Worm (Caenorhabditis elegans) whole organism, midembryonic: Measurements from ENCODE around the gene Y60A3A.25.
"Not testable (repeated sequence)": the region's sequence is repeated elsewhere in the genome, so short reads cannot be mapped to it uniquely, and the experiment has no call there.

Experiments
- flt-1 ChIP-seq: fragments of 200-800 bp; sonication (Bioruptor generic); IDR thresholded peaks from 2 replicates; pipeline ENCODE4 v1.3.6; 2022; ENCODE audit warnings: missing genetic modification characterization, missing compliant biosample characterization
- klf-2 ChIP-seq: fragments of 200-800 bp; sonication (Bioruptor generic); conservative IDR thresholded peaks from 2 replicates; pipeline ENCODE4 v1.3.6; 2022; ENCODE audit warnings: missing genetic modification reagents, missing genetic modification characterization, missing compliant biosample characterization
- ztf-29 ChIP-seq: fragments of 200-800 bp; sonication (Bioruptor generic); IDR thresholded peaks from 2 replicates; pipeline ENCODE4 v1.3.6; 2022; ENCODE audit warnings: missing genetic modification reagents, missing genetic modification characterization, missing compliant biosample characterization

DNA sequence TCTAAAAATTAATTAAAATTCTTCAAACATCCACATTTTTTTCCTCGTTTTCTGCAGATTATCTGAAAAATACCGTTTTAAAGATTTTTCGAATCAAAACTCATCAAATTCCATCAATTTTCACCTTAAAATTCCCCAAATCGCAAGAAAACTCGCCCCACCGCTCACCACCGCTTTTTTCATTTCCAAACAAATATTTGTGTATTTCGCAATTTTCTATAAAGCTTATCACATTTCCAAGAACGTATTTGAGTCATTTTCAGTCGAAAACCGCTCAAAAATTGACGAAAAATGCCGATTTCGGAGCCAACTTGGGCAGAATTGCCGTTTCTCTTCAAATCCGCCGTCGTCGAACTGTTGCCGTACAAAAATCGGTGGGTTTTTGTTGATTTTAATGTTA, 44.3 kb downstream of the Y60A3A.25 start, which contains the start of gene Y60A3A.8:
- TF ChIP-seq ztf-29 (GFP tag; lab: Robert Waterston, UW); klf-2 (GFP tag; lab: Robert Waterston, UW); flt-1: not testable (repeated sequence)
